Worm (Caenorhabditis elegans) whole organism, L4 larva: ENCODE results near the gene brf-1.

Experiments
- D1046.2 ChIP-seq: fragments of 200-800 bp; sonication (Bioruptor generic); IDR thresholded peaks from 2 replicates; pipeline ENCODE4 v1.3.6; 2022; ENCODE audit warnings: missing genetic modification characterization, missing compliant biosample characterization
- F10B5.3 ChIP-seq: sonication (generic microtip); optimal IDR thresholded peaks from 2 replicates; lab custom pipeline; 2016; ENCODE audit warnings: mild to moderate bottlenecking, missing genetic modification characterization, missing compliant biosample characterization
- F44E2.7 ChIP-seq: fragments of 200-800 bp; sonication (Bioruptor generic); IDR thresholded peaks from 2 replicates; pipeline ENCODE4 v2.1.2; 2022; ENCODE audit warnings: missing genetic modification characterization, missing compliant biosample characterization
- T26A8.4 ChIP-seq: fragments of 200-800 bp; sonication (Bioruptor generic); IDR thresholded peaks from 2 replicates; pipeline ENCODE4 v1.3.6; 2022; ENCODE audit warnings: missing genetic modification characterization, missing compliant biosample characterization
- Y105C5A.15 ChIP-seq: fragments of 200-800 bp; sonication (Bioruptor generic); IDR thresholded peaks from 2 replicates; pipeline ENCODE4 v1.3.6; 2022; ENCODE audit warnings: missing genetic modification characterization, missing compliant biosample characterization
- aha-1 ChIP-seq: fragments of 150-350 bp; peaks from one replicate; lab custom pipeline; 2014; ENCODE audit warnings: missing biosample characterization, missing genetic modification characterization
- ceh-20 ChIP-seq: fragments of 200-800 bp; sonication (Bioruptor generic); IDR thresholded peaks from 2 replicates; pipeline ENCODE4 v1.3.6; 2022; ENCODE audit warnings: missing genetic modification reagents, missing genetic modification characterization, missing compliant biosample characterization
- ceh-32 ChIP-seq: sonication (generic microtip); optimal IDR thresholded peaks from 2 replicates; lab custom pipeline; 2016; ENCODE audit warnings: mild to moderate bottlenecking, missing genetic modification characterization, missing compliant biosample characterization; ENCODE audit not compliant: poor library complexity
- ctbp-1 ChIP-seq: fragments of 200-800 bp; sonication (Bioruptor generic); IDR thresholded peaks from 2 replicates; pipeline ENCODE4 v1.3.6; 2022; ENCODE audit warnings: missing genetic modification reagents, missing genetic modification characterization, missing compliant biosample characterization
- daf-19 ChIP-seq: fragments of 200-800 bp; sonication (Bioruptor generic); conservative IDR thresholded peaks from 2 replicates; pipeline ENCODE4 v1.3.6; 2022; ENCODE audit warnings: missing genetic modification characterization, missing compliant biosample characterization
- dmd-8 ChIP-seq: fragments of 200-800 bp; sonication (Bioruptor generic); IDR thresholded peaks from 2 replicates; pipeline ENCODE4 v1.3.6; 2022; ENCODE audit warnings: missing genetic modification characterization, missing compliant biosample characterization
- duxl-1 ChIP-seq: sonication (generic microtip); optimal IDR thresholded peaks from 2 replicates; lab custom pipeline; 2016; ENCODE audit warnings: mild to moderate bottlenecking, missing genetic modification characterization, moderate library complexity, missing compliant biosample characterization; ENCODE audit not compliant: poor library complexity
- egl-27 ChIP-seq: sonication (generic microtip); optimal IDR thresholded peaks from 3 replicates; lab custom pipeline; 2017; ENCODE audit warnings: missing biosample characterization, missing genetic modification reagents, missing genetic modification characterization
- fkh-10 ChIP-seq: fragments of 150-350 bp; optimal IDR thresholded peaks from 2 replicates; lab custom pipeline; 2014; ENCODE audit warnings: missing biosample characterization, missing genetic modification reagents, missing genetic modification characterization
- fos-1 ChIP-seq: fragments of 150-350 bp; optimal IDR thresholded peaks from 2 replicates; lab custom pipeline; 2014; ENCODE audit warnings: missing biosample characterization, missing genetic modification characterization
- hif-1 ChIP-seq, 2 experiments: sonication (generic microtip); optimal IDR thresholded peaks; 2 replicates each; lab custom pipeline; 2016 to 2017; ENCODE audit warnings: missing compliant biosample characterization in 2 of 2, missing genetic modification characterization in 2 of 2, missing genetic modification reagents in 2 of 2, missing genotype in 2 of 2, mild to moderate bottlenecking in 1 of 2
- hlh-11 ChIP-seq: fragments of 200-800 bp; sonication (Bioruptor generic); optimal IDR thresholded peaks from 2 replicates; lab custom pipeline; 2018; ENCODE audit warnings: mild to moderate bottlenecking, missing genetic modification characterization, missing compliant biosample characterization
- jun-1 ChIP-seq: fragments of 150-350 bp; optimal IDR thresholded peaks from 2 replicates; lab custom pipeline; 2014; ENCODE audit warnings: missing biosample characterization, missing genetic modification reagents, missing genetic modification characterization
- lim-7 ChIP-seq: fragments of 200-800 bp; sonication (Bioruptor generic); IDR thresholded peaks from 2 replicates; pipeline ENCODE4 v1.3.6; 2022; ENCODE audit warnings: missing genetic modification characterization, missing compliant biosample characterization
- lin-13 ChIP-seq: fragments of 150-350 bp; optimal IDR thresholded peaks from 2 replicates; lab custom pipeline; 2014; ENCODE audit warnings: missing biosample characterization, missing genetic modification reagents, missing genetic modification characterization
- mdl-1 ChIP-seq, 2 experiments: fragments of 150-350 bp in 1 of 2; sonication (generic microtip) in 1 of 2; optimal IDR thresholded peaks; 2 replicates each; lab custom pipeline; 2014 to 2017; ENCODE audit warnings: missing biosample characterization in 2 of 2, missing genetic modification characterization in 2 of 2
- mxl-3 ChIP-seq: fragments of 200-800 bp; sonication (Bioruptor generic); optimal IDR thresholded peaks from 2 replicates; lab custom pipeline; 2018; ENCODE audit warnings: mild to moderate bottlenecking, missing genetic modification characterization, missing compliant biosample characterization
- nhr-11 ChIP-seq: fragments of 150-350 bp; optimal IDR thresholded peaks from 2 replicates; lab custom pipeline; 2014; ENCODE audit warnings: missing biosample characterization, missing genetic modification characterization
- nhr-111 ChIP-seq: fragments of 200-800 bp; sonication (Bioruptor generic); optimal IDR thresholded peaks from 2 replicates; lab custom pipeline; 2018; ENCODE audit warnings: mild to moderate bottlenecking, missing genetic modification characterization, missing compliant biosample characterization
- nhr-25 ChIP-seq: sonication (generic microtip); optimal IDR thresholded peaks from 2 replicates; lab custom pipeline; 2017; ENCODE audit warnings: missing genetic modification characterization, mild to moderate bottlenecking, missing compliant biosample characterization, antibody characterized with exemption, moderate library complexity, borderline replicate concordance; ENCODE audit not compliant: insufficient read depth
- nhr-28 ChIP-seq: fragments of 150-350 bp; optimal IDR thresholded peaks from 2 replicates; lab custom pipeline; 2014; ENCODE audit warnings: missing biosample characterization, missing genetic modification characterization
- nhr-41 ChIP-seq: fragments of 200-800 bp; sonication (Bioruptor generic); IDR thresholded peaks from 2 replicates; pipeline ENCODE4 v1.3.6; 2022; ENCODE audit warnings: missing genetic modification reagents, missing genetic modification characterization, missing compliant biosample characterization
- nhr-42 ChIP-seq: fragments of 200-800 bp; sonication (Bioruptor generic); IDR thresholded peaks from 2 replicates; pipeline ENCODE4 v1.3.6; 2022; ENCODE audit warnings: missing genetic modification characterization, missing compliant biosample characterization
- nhr-48 ChIP-seq: sonication (generic microtip); optimal IDR thresholded peaks from 2 replicates; lab custom pipeline; 2016; ENCODE audit warnings: mild to moderate bottlenecking, missing genetic modification characterization, missing compliant biosample characterization
- pha-4 ChIP-seq, 2 experiments: fragments of 150-350 bp in 1 of 2; fragments of 200-800 bp in 1 of 2; sonication (Bioruptor generic) in 1 of 2; IDR thresholded peaks in 1 of 2; optimal IDR thresholded peaks in 1 of 2; 2 replicates each; pipeline versions ENCODE4 v1.3.6 to Lab custom; 2014 to 2022; ENCODE audit warnings: missing genetic modification characterization in 2 of 2, missing genetic modification reagents in 2 of 2, missing biosample characterization in 1 of 2, missing compliant biosample characterization in 1 of 2
- pqm-1 ChIP-seq: sonication (generic microtip); optimal IDR thresholded peaks from 2 replicates; lab custom pipeline; 2017; ENCODE audit warnings: missing biosample characterization, missing genetic modification characterization
- skn-1 ChIP-seq: fragments of 150-350 bp; optimal IDR thresholded peaks from 2 replicates; lab custom pipeline; 2014; ENCODE audit warnings: missing biosample characterization, missing genetic modification characterization
- unc-62 ChIP-seq, 3 experiments: fragments of 150-350 bp in 1 of 3; sonication (generic microtip); optimal IDR thresholded peaks in 2 of 3; peaks in 1 of 3; 1 replicate in 1 of 3; 2 replicates in 2 of 3; lab custom pipeline; 2014 to 2017; ENCODE audit warnings: missing biosample characterization in 3 of 3, missing genetic modification characterization in 3 of 3, missing genetic modification reagents in 3 of 3, missing genotype in 1 of 3
- zfp-3 ChIP-seq: fragments of 200-800 bp; sonication (Bioruptor generic); conservative IDR thresholded peaks from 2 replicates; pipeline ENCODE4 v1.3.6; 2022; ENCODE audit warnings: missing genetic modification reagents, missing genetic modification characterization, missing compliant biosample characterization
- zip-11 ChIP-seq: fragments of 200-800 bp; sonication (Bioruptor generic); IDR thresholded peaks from 2 replicates; pipeline ENCODE4 v1.3.6; 2022; ENCODE audit warnings: missing genetic modification characterization, missing compliant biosample characterization
- zip-2 ChIP-seq: fragments of 150-350 bp; optimal IDR thresholded peaks from 2 replicates; lab custom pipeline; 2014; ENCODE audit warnings: missing biosample characterization, missing genetic modification characterization
- ztf-11 ChIP-seq: fragments of 150-350 bp; optimal IDR thresholded peaks from 2 replicates; lab custom pipeline; 2014; ENCODE audit warnings: missing biosample characterization, missing genetic modification characterization
- ztf-7 ChIP-seq: fragments of 150-350 bp; optimal IDR thresholded peaks from 2 replicates; lab custom pipeline; 2014; ENCODE audit warnings: missing biosample characterization, missing genetic modification characterization

The brf-1 gene

ce11 chrII:7342884-7343283 is 37.2 kb downstream of the brf-1 start (continued):
- TF ChIP-seq ztf-7 (tag; lab: Kevin White, UChicago) (no peak), mxl-3 (peak; percentile 62), nhr-111 (GFP tag; lab: Kevin White, UChicago) (no peak), lim-7 (GFP tag; lab: Robert Waterston, UW) (no peak), lin-13 (no peak), fos-1 (no peak), nhr-48 (tag; lab: Kevin White, UChicago) (peak; percentile 40), ceh-20 (GFP tag; lab: Robert Waterston, UW) (no peak), zip-11 (no peak), D1046.2 (GFP tag; lab: Robert Waterston, UW) (no peak), F10B5.3 (no peak), aha-1 (tag; lab: Kevin White, UChicago) (peak; percentile 56), jun-1 (tag; lab: Kevin White, UChicago) (no peak), nhr-41 (GFP tag; lab: Robert Waterston, UW) (no peak), ztf-11 (tag; lab: Kevin White, UChicago) (no peak)

- TF ChIP-seq nhr-11 (tag; lab: Kevin White, UChicago) (no peak), F44E2.7 (GFP tag; lab: Robert Waterston, UW) (no peak), nhr-42 (GFP tag; lab: Robert Waterston, UW) (no peak), hif-1 (tag; optimal IDR thresholded peaks at IDR 0.05; lab: Kevin White, UChicago) (no peak), duxl-1 (no peak), fkh-10 (no peak), nhr-25 (tag; lab: Kevin White, UChicago) (no peak), ceh-32 (tag; lab: Kevin White, UChicago) (no peak), aha-1 (tag; lab: Kevin White, UChicago) (peak; percentile 6), unc-62 (GFP tag; optimal IDR thresholded peaks at IDR 0.05 in 1 of 2; lab: Kevin White, UChicago) (no peak), unc-62 (tag; optimal IDR thresholded peaks at IDR 0.05; lab: Kevin White, UChicago) (no peak), pqm-1 (tag; lab: Kevin White, UChicago) (no peak), skn-1 (tag; lab: Kevin White, UChicago) (no peak), Y105C5A.15 (GFP tag; lab: Robert Waterston, UW) (no peak), T26A8.4 (0 out of 2 replicates have a peak, but pooled peaks have one; percentile 8), egl-27 (tag; lab: Kevin White, UChicago) (no peak), zip-11 (no peak), zip-2 (tag; lab: Kevin White, UChicago) (no peak), nhr-28 (tag; lab: Kevin White, UChicago) (no peak), dmd-8 (GFP tag; lab: Robert Waterston, UW) (0 out of 2 replicates have a peak, but pooled peaks have one; percentile 16), daf-19 (GFP tag; lab: Robert Waterston, UW) (no peak), ctbp-1 (GFP tag; lab: Robert Waterston, UW) (no peak), mdl-1 (tag; optimal IDR thresholded peaks at IDR 0.05; lab: Kevin White, UChicago) (no peak), pha-4 (GFP tag; IDR thresholded peaks at IDR 0.05; lab: Robert Waterston, UW) (no peak), pha-4 (tag; optimal IDR thresholded peaks at IDR 0.05; lab: Kevin White, UChicago) (no peak), zfp-3 (GFP tag; lab: Robert Waterston, UW) (no peak)
These were observed 38.0 kb downstream of the brf-1 start for ce11 chrII:7343668-7344067.

- TF ChIP-seq hlh-11 (peak; percentile 4), dmd-8 (GFP tag; lab: Robert Waterston, UW) (no peak), unc-62 (GFP tag; optimal IDR thresholded peaks at IDR 0.05 in 1 of 2; lab: Kevin White, UChicago) (peak in 1 of 2 experiments; percentile 98), unc-62 (tag; optimal IDR thresholded peaks at IDR 0.05; lab: Kevin White, UChicago) (no peak)
These were observed 40.2 kb downstream of the brf-1 start for ce11 chrII:7345858-7346257.
